Fruit fly (Drosophila melanogaster) whole organism, embryonic: ENCODE data around the gene CG34287.
A peak's percentile ranks its signal among the peaks of the same experiment; 100 is the strongest.

Experiments used
- Abd-B ChIP-seq: fragments of 200-800 bp; sonication (Bioruptor generic); optimal IDR thresholded peaks from 2 replicates; lab custom pipeline; 2018; ENCODE audit warnings: missing biosample characterization, mild to moderate bottlenecking, missing genetic modification characterization, moderate library complexity
- CG10543 ChIP-seq: fragments of 200-800 bp; sonication (Bioruptor generic); optimal IDR thresholded peaks from 3 replicates; lab custom pipeline; 2017; ENCODE audit warnings: missing biosample characterization, mild to moderate bottlenecking, missing genetic modification characterization, moderate library complexity
- CG11456 ChIP-seq: fragments of 200-800 bp; sonication (Bioruptor generic); IDR thresholded peaks from 3 replicates; pipeline ENCODE4 v1.3.6; 2022; ENCODE audit warnings: missing biosample characterization, missing genetic modification characterization
- CG11504 ChIP-seq: fragments of 200-800 bp; sonication (Bioruptor generic); optimal IDR thresholded peaks from 3 replicates; lab custom pipeline; 2019; ENCODE audit warnings: missing biosample characterization, mild to moderate bottlenecking, missing genetic modification characterization, moderate library complexity
- CG11695 ChIP-seq: fragments of 200-800 bp; sonication (Bioruptor generic); IDR thresholded peaks from 3 replicates; pipeline ENCODE4 v1.3.6; 2022; ENCODE audit warnings: missing biosample characterization, missing genetic modification characterization
- CG13624 ChIP-seq: fragments of 200-800 bp; sonication (Bioruptor generic); optimal IDR thresholded peaks from 2 replicates; lab custom pipeline; 2016; ENCODE audit warnings: missing biosample characterization, missing genetic modification characterization
- CG15269 ChIP-seq: fragments of 200-800 bp; sonication (Bioruptor generic); optimal IDR thresholded peaks from 2 replicates; lab custom pipeline; 2018; ENCODE audit warnings: missing biosample characterization, mild to moderate bottlenecking, missing genetic modification characterization, moderate library complexity
- CG15479 ChIP-seq: fragments of 200-800 bp; sonication (Bioruptor generic); optimal IDR thresholded peaks from 3 replicates; lab custom pipeline; 2019; ENCODE audit warnings: missing biosample characterization, mild to moderate bottlenecking, missing genetic modification characterization, moderate library complexity
- CG17328 ChIP-seq: fragments of 200-800 bp; sonication (Bioruptor generic); IDR thresholded peaks from 2 replicates; pipeline ENCODE4 v1.3.6; 2022; ENCODE audit warnings: missing biosample characterization, missing genetic modification characterization
- CG2116 ChIP-seq: fragments of 200-800 bp; sonication (Bioruptor generic); optimal IDR thresholded peaks from 3 replicates; lab custom pipeline; 2018; ENCODE audit warnings: missing biosample characterization, mild to moderate bottlenecking, missing genetic modification characterization
- CG32772 ChIP-seq: fragments of 200-800 bp; sonication (Bioruptor generic); IDR thresholded peaks from 2 replicates; pipeline ENCODE4 v1.3.6; 2022; ENCODE audit warnings: missing biosample characterization, missing genetic modification characterization
- CG4730 ChIP-seq: fragments of 200-800 bp; sonication (Bioruptor generic); IDR thresholded peaks from 2 replicates; pipeline ENCODE4 v1.3.6; 2022; ENCODE audit warnings: missing biosample characterization, missing genetic modification characterization
- CG7271 ChIP-seq: fragments of 200-800 bp; sonication (Bioruptor generic); optimal IDR thresholded peaks from 2 replicates; lab custom pipeline; 2018; ENCODE audit warnings: missing biosample characterization, mild to moderate bottlenecking, missing genetic modification characterization, moderate library complexity
- CG7928 ChIP-seq: fragments of 200-800 bp; sonication (Bioruptor generic); optimal IDR thresholded peaks from 2 replicates; lab custom pipeline; 2017; ENCODE audit warnings: missing biosample characterization, mild to moderate bottlenecking, missing genetic modification characterization
- CG8290 ChIP-seq, 3 experiments: fragments of 200-800 bp; sonication (Bioruptor generic); optimal IDR thresholded peaks; 2 replicates each; lab custom pipeline; 2016 to 2019; ENCODE audit warnings: missing biosample characterization in 3 of 3, missing genetic modification characterization in 3 of 3, mild to moderate bottlenecking in 2 of 3, moderate library complexity in 1 of 3
- CG9727 ChIP-seq: fragments of 200-800 bp; sonication (Bioruptor generic); optimal IDR thresholded peaks from 3 replicates; lab custom pipeline; 2017; ENCODE audit warnings: missing biosample characterization, mild to moderate bottlenecking, missing genetic modification characterization
- CTCF ChIP-seq: fragments of 200-800 bp; sonication (Bioruptor generic); optimal IDR thresholded peaks from 2 replicates; lab custom pipeline; 2017; ENCODE audit warnings: missing biosample characterization, mild to moderate bottlenecking, missing genetic modification characterization, moderate library complexity
- CrebB ChIP-seq: fragments of 200-800 bp; sonication (Bioruptor generic); optimal IDR thresholded peaks from 3 replicates; lab custom pipeline; 2018; ENCODE audit warnings: missing biosample characterization, mild to moderate bottlenecking, missing genetic modification characterization
- Dref ChIP-seq: fragments of 200-800 bp; sonication (Bioruptor generic); IDR thresholded peaks from 2 replicates; pipeline ENCODE4 v1.3.6; 2022; ENCODE audit warnings: missing biosample characterization, missing genetic modification characterization
- E2f1 ChIP-seq: fragments of 200-800 bp; sonication (Bioruptor generic); IDR thresholded peaks from 2 replicates; pipeline ENCODE4 v1.3.6; 2022; ENCODE audit warnings: missing biosample characterization, missing genetic modification characterization
- Fer2 ChIP-seq: fragments of 200-800 bp; sonication (Bioruptor generic); optimal IDR thresholded peaks from 2 replicates; lab custom pipeline; 2018; ENCODE audit warnings: missing biosample characterization, mild to moderate bottlenecking, missing genetic modification characterization, moderate library complexity
- HHEX ChIP-seq: fragments of 200-800 bp; sonication (Bioruptor generic); optimal IDR thresholded peaks from 3 replicates; lab custom pipeline; 2017; ENCODE audit warnings: missing biosample characterization, mild to moderate bottlenecking, missing genetic modification characterization, missing genetic modification reagents
- HmgZ ChIP-seq: fragments of 200-800 bp; sonication (Bioruptor generic); optimal IDR thresholded peaks from 2 replicates; lab custom pipeline; 2018; ENCODE audit warnings: missing biosample characterization, mild to moderate bottlenecking, missing genetic modification characterization
- Hr39 ChIP-seq: fragments of >200 bp; optimal IDR thresholded peaks from 2 replicates; lab custom pipeline; 2017
- MTF-1 ChIP-seq: fragments of 200-800 bp; sonication (Bioruptor generic); optimal IDR thresholded peaks from 2 replicates; lab custom pipeline; 2018; ENCODE audit warnings: missing biosample characterization, mild to moderate bottlenecking, missing genetic modification characterization, borderline replicate concordance
- Mes4 ChIP-seq: fragments of 200-800 bp; sonication (Bioruptor generic); optimal IDR thresholded peaks from 2 replicates; lab custom pipeline; 2016; ENCODE audit warnings: missing biosample characterization, missing genetic modification characterization
- NC2α ChIP-seq: fragments of 200-800 bp; sonication (Bioruptor generic); optimal IDR thresholded peaks from 2 replicates; lab custom pipeline; 2016; ENCODE audit warnings: missing biosample characterization, missing genetic modification characterization
- ac ChIP-seq: fragments of 200-800 bp; sonication (Bioruptor generic); optimal IDR thresholded peaks from 3 replicates; lab custom pipeline; 2017; ENCODE audit warnings: missing biosample characterization, mild to moderate bottlenecking, missing genetic modification characterization
- aop ChIP-seq: fragments of 200-800 bp; sonication (Bioruptor generic); IDR thresholded peaks from 2 replicates; pipeline ENCODE4 v1.3.6; 2022; ENCODE audit warnings: missing biosample characterization, missing genetic modification characterization
- ash1 ChIP-seq: fragments of 200-800 bp; sonication (Bioruptor generic); optimal IDR thresholded peaks from 2 replicates; lab custom pipeline; 2018; ENCODE audit warnings: missing biosample characterization, mild to moderate bottlenecking, missing genetic modification characterization
- caup ChIP-seq: fragments of 200-800 bp; sonication (Bioruptor generic); optimal IDR thresholded peaks from 3 replicates; lab custom pipeline; 2017; ENCODE audit warnings: missing biosample characterization, mild to moderate bottlenecking, missing genetic modification characterization, moderate library complexity; ENCODE audit not compliant: severe bottlenecking
- crc ChIP-seq: fragments of 200-800 bp; sonication (Bioruptor generic); optimal IDR thresholded peaks from 2 replicates; lab custom pipeline; 2016; ENCODE audit warnings: missing biosample characterization, missing genetic modification characterization
- dm ChIP-seq: fragments of 200-800 bp; sonication (Bioruptor generic); optimal IDR thresholded peaks from 3 replicates; lab custom pipeline; 2016; ENCODE audit warnings: missing biosample characterization, missing genetic modification characterization
- gcm ChIP-seq: fragments of 200-800 bp; sonication (Bioruptor generic); optimal IDR thresholded peaks from 2 replicates; lab custom pipeline; 2019; ENCODE audit warnings: missing biosample characterization, mild to moderate bottlenecking, missing genetic modification characterization, moderate library complexity
- gro ChIP-seq: fragments of 200-800 bp; sonication (Bioruptor generic); optimal IDR thresholded peaks from 2 replicates; lab custom pipeline; 2016; ENCODE audit warnings: missing biosample characterization, missing genetic modification characterization
- hb ChIP-seq: fragments of 200-800 bp; sonication (Bioruptor generic); IDR thresholded peaks from 3 replicates; pipeline ENCODE4 v1.3.6; 2022; ENCODE audit warnings: missing biosample characterization, missing genetic modification characterization; ENCODE audit not compliant: partially characterized antibody
- kah ChIP-seq: fragments of 200-800 bp; sonication (Bioruptor generic); optimal IDR thresholded peaks from 2 replicates; lab custom pipeline; 2018; ENCODE audit warnings: missing biosample characterization, mild to moderate bottlenecking, missing genetic modification characterization
- ken ChIP-seq: fragments of 200-800 bp; sonication (Bioruptor generic); IDR thresholded peaks from 3 replicates; pipeline ENCODE4 v1.3.6; 2022; ENCODE audit warnings: missing biosample characterization, missing genetic modification characterization
- luna ChIP-seq: fragments of 200-800 bp; sonication (Bioruptor generic); optimal IDR thresholded peaks from 2 replicates; lab custom pipeline; 2016; ENCODE audit warnings: missing biosample characterization, missing genetic modification characterization
- p53 ChIP-seq: fragments of 200-800 bp; sonication (Bioruptor generic); optimal IDR thresholded peaks from 2 replicates; lab custom pipeline; 2016; ENCODE audit warnings: missing biosample characterization, missing genetic modification characterization
- sc ChIP-seq, 3 experiments: fragments of >200 bp in 2 of 3; fragments of 200-800 bp in 1 of 3; sonication (Bioruptor generic) in 1 of 3; optimal IDR thresholded peaks; 2 replicates in 2 of 3; 3 replicates in 1 of 3; lab custom pipeline; 2017; ENCODE audit warnings: mild to moderate bottlenecking in 1 of 3, missing biosample characterization in 1 of 3, missing genetic modification characterization in 1 of 3, missing genetic modification reagents in 1 of 3
- sima ChIP-seq: fragments of 200-800 bp; sonication (Bioruptor generic); optimal IDR thresholded peaks from 2 replicates; lab custom pipeline; 2016; ENCODE audit warnings: missing biosample characterization, missing genetic modification characterization
- sug ChIP-seq: fragments of 200-800 bp; optimal IDR thresholded peaks from 2 replicates; lab custom pipeline; 2019; ENCODE audit warnings: missing biosample characterization, mild to moderate bottlenecking, missing genetic modification characterization, moderate library complexity
- tio ChIP-seq: fragments of 200-800 bp; sonication (Bioruptor generic); optimal IDR thresholded peaks from 2 replicates; lab custom pipeline; 2017; ENCODE audit warnings: missing biosample characterization, missing genetic modification characterization, inconsistent platforms
- tll ChIP-seq, 2 experiments: fragments of 200-800 bp in 1 of 2; fragments of >200 bp in 1 of 2; sonication (Bioruptor generic) in 1 of 2; optimal IDR thresholded peaks; 2 replicates each; lab custom pipeline; 2017 to 2019; ENCODE audit warnings: missing biosample characterization in 2 of 2, missing genetic modification characterization in 2 of 2, mild to moderate bottlenecking in 1 of 2, moderate library complexity in 1 of 2
- toy ChIP-seq: fragments of 200-800 bp; sonication (Bioruptor generic); IDR thresholded peaks from 2 replicates; pipeline ENCODE4 v1.3.6; 2022; ENCODE audit warnings: missing biosample characterization, missing genetic modification characterization
- wek ChIP-seq: fragments of 200-800 bp; sonication (Bioruptor generic); optimal IDR thresholded peaks from 3 replicates; lab custom pipeline; 2018; ENCODE audit warnings: missing biosample characterization, mild to moderate bottlenecking, missing genetic modification characterization, moderate library complexity
- zfh1 ChIP-seq: fragments of 200-800 bp; sonication (Bioruptor generic); IDR thresholded peaks from 3 replicates; pipeline ENCODE4 v1.3.6; 2022; ENCODE audit warnings: missing biosample characterization, missing genetic modification characterization

CG34287 gene

dm6 chr3R:5832345-5832981 is 20.7 kb upstream of the CG34287 start (continued):
- no peak for TF ChIP-seq luna (GFP tag; lab: Kevin White, UChicago)
- no peak for TF ChIP-seq CTCF
- TF ChIP-seq tll (GFP tag; optimal IDR thresholded peaks at IDR 0.05; lab: Kevin White, UChicago) = no peak
- TF ChIP-seq caup = no peak
- no peak for TF ChIP-seq sc (optimal IDR thresholded peaks at IDR 0.05; lab: Kevin White, UChicago)
- no peak for TF ChIP-seq sc (GFP tag; optimal IDR thresholded peaks at IDR 0.05; lab: Kevin White, UChicago)
- no peak for TF ChIP-seq MTF-1 (GFP tag; lab: Kevin White, UChicago)
- TF ChIP-seq gro (GFP tag; lab: Kevin White, UChicago) = no peak
- no peak for TF ChIP-seq kah (GFP tag; lab: Kevin White, UChicago)
- TF ChIP-seq zfh1 (GFP tag; lab: Robert Waterston, UW) = no peak
- TF ChIP-seq, all 482 proteins: peak for 14

dm6 chr3R:5833948-5834504 is 19.1 kb upstream of the CG34287 start:
- TF ChIP-seq CG7271 (tag; lab: Kevin White, UChicago) (no peak), Hr39 (lab: Kevin White, UChicago) (no peak), E2f1 (GFP tag; lab: Robert Waterston, UW) (no peak), CTCF (no peak), gcm (GFP tag; lab: Kevin White, UChicago) (no peak), hb (GFP tag; lab: Robert Waterston, UW) (no peak), CG13624 (no peak), CG11504 (no peak), CG9727 (no peak), CG17328 (GFP tag; lab: Robert Waterston, UW) (no peak), CG10543 (no peak), HHEX (no peak), Dref (no peak), CG2116 (GFP tag; lab: Kevin White, UChicago) (no peak), Mes4 (no peak), kah (GFP tag; lab: Kevin White, UChicago) (no peak), aop (no peak), CG32772 (GFP tag; lab: Robert Waterston, UW) (no peak), ken (GFP tag; lab: Robert Waterston, UW) (no peak), caup (no peak), CG15479 (no peak), CG11695 (GFP tag; lab: Robert Waterston, UW) (no peak), crc (GFP tag; lab: Kevin White, UChicago) (no peak), sima (GFP tag; lab: Kevin White, UChicago) (no peak), HmgZ (tag; lab: Kevin White, UChicago) (no peak), NC2α (GFP tag; lab: Kevin White, UChicago) (no peak), CG8290 (GFP tag; optimal IDR thresholded peaks at IDR 0.05; lab: Kevin White, UChicago) (no peak), CG8290 (tag; optimal IDR thresholded peaks at IDR 0.05; lab: Kevin White, UChicago) (no peak), toy (GFP tag; lab: Robert Waterston, UW) (no peak), tio (GFP tag; lab: Kevin White, UChicago) (no peak), p53 (GFP tag; lab: Kevin White, UChicago) (no peak), dm (GFP tag; lab: Kevin White, UChicago) (no peak), CG7928 (no peak), CG11456 (no peak), CG4730 (GFP tag; lab: Robert Waterston, UW) (no peak), CrebB (no peak), ac (GFP tag; lab: Kevin White, UChicago) (no peak), CG15269 (tag; lab: Kevin White, UChicago) (peak; percentile 9), wek (GFP tag; lab: Kevin White, UChicago) (no peak), Abd-B (GFP tag; lab: Kevin White, UChicago) (no peak), Fer2 (tag; lab: Kevin White, UChicago) (no peak), sug (tag; lab: Kevin White, UChicago) (no peak), ash1 (GFP tag; lab: Kevin White, UChicago) (no peak)
